Fruit fly (Drosophila melanogaster): Measurements from ENCODE around the gene Fur1.

Fur1 gene

dm6 chr3R:25489685-25490084 lies 16.8 kb upstream of the Fur1 start (continued):
- TF ChIP-seq cwo (GFP tag; optimal IDR thresholded peaks at IDR 0.05), result no peak
- no peak for TF ChIP-seq chm (GFP tag; IDR thresholded peaks at IDR 0.05)
- TF ChIP-seq Abd-B (GFP tag; optimal IDR thresholded peaks at IDR 0.05), result peak; percentile 26
- no peak for TF ChIP-seq wek (GFP tag; optimal IDR thresholded peaks at IDR 0.05)
- no peak for TF ChIP-seq CG10366 (GFP tag; IDR thresholded peaks at IDR 0.05)
- no peak for TF ChIP-seq CG8388 (GFP tag; optimal IDR thresholded peaks at IDR 0.05)
- no peak for TF ChIP-seq CG1647 (GFP tag; optimal IDR thresholded peaks at IDR 0.05)
- TF ChIP-seq Drgx (GFP tag; IDR thresholded peaks at IDR 0.05), result no peak
- TF ChIP-seq dm (GFP tag; optimal IDR thresholded peaks at IDR 0.05), result peak; percentile 20
- no peak for TF ChIP-seq psq (GFP tag; optimal IDR thresholded peaks at IDR 0.05)
- no peak for TF ChIP-seq Vsx1 (GFP tag; optimal IDR thresholded peaks at IDR 0.05)
- TF ChIP-seq CG14860 (GFP tag; IDR thresholded peaks at IDR 0.05; ENCODE audit: partially characterized antibody), result peak; percentile 66; the same call in 1 of the 3 replicates
- TF ChIP-seq sens-2 (GFP tag; IDR thresholded peaks at IDR 0.05), result no peak
- TF ChIP-seq gsb-n (tag; optimal IDR thresholded peaks at IDR 0.05), result no peak
- no peak for TF ChIP-seq da (GFP tag; optimal IDR thresholded peaks at IDR 0.05)
- TF ChIP-seq grau (tag; optimal IDR thresholded peaks at IDR 0.05), result no peak
- TF ChIP-seq lov (optimal IDR thresholded peaks at IDR 0.05), result no peak
- no peak for TF ChIP-seq lov (GFP tag; IDR thresholded peaks at IDR 0.05)
- no peak for TF ChIP-seq Fer1 (GFP tag; optimal IDR thresholded peaks at IDR 0.05)
- TF ChIP-seq CG4707 (GFP tag; optimal IDR thresholded peaks at IDR 0.05), result no peak
- no peak for TF ChIP-seq pb (GFP tag; optimal IDR thresholded peaks at IDR 0.05)
- no peak for TF ChIP-seq gcm (GFP tag; optimal IDR thresholded peaks at IDR 0.05)
- TF ChIP-seq CG17328 (GFP tag; IDR thresholded peaks at IDR 0.05), result no peak
- TF ChIP-seq stc (GFP tag; IDR thresholded peaks at IDR 0.05), result no peak
- no peak for TF ChIP-seq btn (GFP tag; optimal IDR thresholded peaks at IDR 0.05)
- no peak for TF ChIP-seq CG14050 (GFP tag; IDR thresholded peaks at IDR 0.05)
- no peak for TF ChIP-seq Hmx (GFP tag; optimal IDR thresholded peaks at IDR 0.05)
- TF ChIP-seq CG2116 (GFP tag; optimal IDR thresholded peaks at IDR 0.05), result no peak
- TF ChIP-seq slp2 (GFP tag; optimal IDR thresholded peaks at IDR 0.05), result no peak
- TF ChIP-seq crp (GFP tag; optimal IDR thresholded peaks at IDR 0.05), result peak; percentile 26 to 38
- TF ChIP-seq lilli (GFP tag; optimal IDR thresholded peaks at IDR 0.05), result no peak

- TF ChIP-seq sob (GFP tag; IDR thresholded peaks at IDR 0.05) (peak; percentile 71), HLH4C (GFP tag; IDR thresholded peaks at IDR 0.05; ENCODE audit: partially characterized antibody) (no peak), tup (GFP tag; optimal IDR thresholded peaks at IDR 0.05) (peak; percentile 37), HLH54F (GFP tag; optimal IDR thresholded peaks at IDR 0.05) (no peak), hb (GFP tag; IDR thresholded peaks at IDR 0.05; ENCODE audit: partially characterized antibody) (no peak), maf-S (GFP tag; optimal IDR thresholded peaks at IDR 0.05) (no peak), CG3847 (GFP tag; IDR thresholded peaks at IDR 0.05) (no peak), Hr3 (GFP tag; optimal IDR thresholded peaks at IDR 0.05) (peak; percentile 36), sens (GFP tag) (no peak), slou (GFP tag; optimal IDR thresholded peaks at IDR 0.05) (no peak), CG9817 (tag; optimal IDR thresholded peaks at IDR 0.05) (peak; percentile 18), ken (GFP tag; IDR thresholded peaks at IDR 0.05) (0 out of 3 replicates have a peak, but pooled peaks have one; percentile 31), dmrt99B (tag; optimal IDR thresholded peaks at IDR 0.05) (peak; percentile 81), ind (GFP tag; optimal IDR thresholded peaks at IDR 0.05) (peak; percentile 48), CG17829 (tag; optimal IDR thresholded peaks at IDR 0.05) (peak; percentile 77), Dp (GFP tag; optimal IDR thresholded peaks at IDR 0.05) (no peak), CG11560 (tag; IDR thresholded peaks at IDR 0.05) (0 out of 3 replicates have a peak, but pooled peaks have one; percentile 12), Atf6 (GFP tag; IDR thresholded peaks at IDR 0.05) (no peak), CG13624 (GFP tag; optimal IDR thresholded peaks at IDR 0.05) (no peak), CG12071 (GFP tag; optimal IDR thresholded peaks at IDR 0.05) (peak; percentile 11), Hey (tag; optimal IDR thresholded peaks at IDR 0.05) (no peak), GATAe (GFP tag; conservative IDR thresholded peaks at IDR 0.05) (peak; percentile 67; the same call in 1 of the 2 replicates), CG11723 (GFP tag; optimal IDR thresholded peaks at IDR 0.05) (peak; percentile 60)
These were observed 16.3 kb upstream of the Fur1 start for dm6 chr3R:25489116-25489515.
